Fruit fly (Drosophila melanogaster) whole organism, embryonic: ENCODE results near the gene alpha-Man-IIb.

Experiments used
- Adf1 ChIP-seq: fragments of 200-800 bp; sonication (Bioruptor generic); IDR thresholded peaks from 2 replicates; pipeline ENCODE4 v1.3.6; 2022; ENCODE audit warnings: missing biosample characterization, missing genetic modification characterization
- Atf6 ChIP-seq: fragments of 200-800 bp; sonication (Bioruptor generic); IDR thresholded peaks from 2 replicates; pipeline ENCODE4 v1.3.6; 2022; ENCODE audit warnings: missing biosample characterization, missing genetic modification characterization
- Awh ChIP-seq: fragments of 200-800 bp; sonication (Bioruptor generic); IDR thresholded peaks from 2 replicates; pipeline ENCODE4, ENCODE4 v1.3.6; 2022; ENCODE audit warnings: missing biosample characterization, missing genetic modification characterization
- CG10431 ChIP-seq: fragments of 200-800 bp; sonication (Bioruptor generic); optimal IDR thresholded peaks from 3 replicates; lab custom pipeline; 2018; ENCODE audit warnings: missing biosample characterization, mild to moderate bottlenecking, missing genetic modification characterization
- CG10959 ChIP-seq: fragments of 200-800 bp; sonication (Bioruptor generic); IDR thresholded peaks from 2 replicates; pipeline ENCODE4 v1.3.6; 2022; ENCODE audit warnings: missing biosample characterization, missing genetic modification characterization
- CG11456 ChIP-seq: fragments of 200-800 bp; sonication (Bioruptor generic); IDR thresholded peaks from 3 replicates; pipeline ENCODE4 v1.3.6; 2022; ENCODE audit warnings: missing biosample characterization, missing genetic modification characterization
- CG12659 ChIP-seq: fragments of 200-800 bp; sonication (Bioruptor generic); optimal IDR thresholded peaks from 3 replicates; lab custom pipeline; 2017; ENCODE audit warnings: mild to moderate bottlenecking, missing biosample characterization, missing genetic modification reagents, missing genetic modification characterization
- CG12942 ChIP-seq: fragments of 200-800 bp; sonication (Bioruptor generic); optimal IDR thresholded peaks from 3 replicates; lab custom pipeline; 2016; ENCODE audit warnings: missing biosample characterization, missing genetic modification characterization
- CG14710 ChIP-seq: fragments of 200-800 bp; sonication (Bioruptor generic); optimal IDR thresholded peaks from 3 replicates; lab custom pipeline; 2019; ENCODE audit warnings: missing biosample characterization, mild to moderate bottlenecking, missing genetic modification characterization, moderate library complexity
- CG1603 ChIP-seq: fragments of 200-800 bp; sonication (Bioruptor generic); optimal IDR thresholded peaks from 2 replicates; lab custom pipeline; 2019; ENCODE audit warnings: missing biosample characterization, mild to moderate bottlenecking, missing genetic modification characterization, moderate library complexity
- CG16815 ChIP-seq: fragments of 200-800 bp; sonication (Bioruptor generic); optimal IDR thresholded peaks from 3 replicates; lab custom pipeline; 2017; ENCODE audit warnings: missing biosample characterization, mild to moderate bottlenecking, missing genetic modification characterization
- CG17328 ChIP-seq: fragments of 200-800 bp; sonication (Bioruptor generic); IDR thresholded peaks from 2 replicates; pipeline ENCODE4 v1.3.6; 2022; ENCODE audit warnings: missing biosample characterization, missing genetic modification characterization
- CG18599 ChIP-seq: fragments of 200-800 bp; sonication (Bioruptor generic); optimal IDR thresholded peaks from 3 replicates; lab custom pipeline; 2017; ENCODE audit warnings: missing biosample characterization, missing genetic modification characterization, mild to moderate bottlenecking, moderate library complexity, missing genetic modification reagents
- CG31224 ChIP-seq: fragments of 200-800 bp; sonication (Bioruptor generic); IDR thresholded peaks from 2 replicates; pipeline ENCODE4 v1.3.6; 2022; ENCODE audit warnings: missing biosample characterization, missing genetic modification characterization
- CG3407 ChIP-seq: fragments of 200-800 bp; sonication (Bioruptor generic); optimal IDR thresholded peaks from 2 replicates; lab custom pipeline; 2018; ENCODE audit warnings: missing biosample characterization, mild to moderate bottlenecking, missing genetic modification characterization
- CG3838 ChIP-seq: fragments of 200-800 bp; sonication (Bioruptor generic); optimal IDR thresholded peaks from 3 replicates; lab custom pipeline; 2016; ENCODE audit warnings: missing biosample characterization, missing genetic modification characterization
- D19A ChIP-seq: fragments of 200-800 bp; optimal IDR thresholded peaks from 3 replicates; lab custom pipeline; 2019; ENCODE audit warnings: missing biosample characterization, mild to moderate bottlenecking, missing genetic modification characterization, moderate library complexity
- Doc2 ChIP-seq: fragments of 200-800 bp; sonication (Bioruptor generic); IDR thresholded peaks from 2 replicates; pipeline ENCODE4 v1.3.6; 2022; ENCODE audit warnings: missing biosample characterization, missing genetic modification characterization
- Gsc ChIP-seq: fragments of 200-800 bp; sonication (Bioruptor generic); IDR thresholded peaks from 2 replicates; pipeline ENCODE4 v1.3.6; 2022; ENCODE audit warnings: missing biosample characterization, missing genetic modification characterization
- HLHmδ ChIP-seq: fragments of 200-800 bp; sonication (Bioruptor generic); optimal IDR thresholded peaks from 2 replicates; lab custom pipeline; 2018; ENCODE audit warnings: missing biosample characterization, mild to moderate bottlenecking, missing genetic modification characterization, moderate library complexity
- Hand ChIP-seq: fragments of 200-800 bp; sonication (Bioruptor generic); optimal IDR thresholded peaks from 2 replicates; lab custom pipeline; 2017; ENCODE audit warnings: mild to moderate bottlenecking, missing biosample characterization, missing genetic modification reagents, missing genetic modification characterization
- Hmr ChIP-seq: fragments of 200-800 bp; sonication (Bioruptor generic); optimal IDR thresholded peaks from 3 replicates; lab custom pipeline; 2017; ENCODE audit warnings: mild to moderate bottlenecking, missing biosample characterization, missing genetic modification reagents, missing genetic modification characterization
- Hr51 ChIP-seq, 2 experiments: fragments of 200-800 bp; sonication (Bioruptor generic); optimal IDR thresholded peaks; 2 replicates in 1 of 2; 3 replicates in 1 of 2; lab custom pipeline; 2016 to 2018; ENCODE audit warnings: missing biosample characterization in 2 of 2, missing genetic modification characterization in 2 of 2, mild to moderate bottlenecking in 1 of 2, moderate library complexity in 1 of 2
- Hr78 ChIP-seq, 2 experiments: fragments of 200-800 bp in 1 of 2; fragments of >200 bp in 1 of 2; sonication (Bioruptor generic) in 1 of 2; optimal IDR thresholded peaks; 2 replicates each; lab custom pipeline; 2017 to 2019; ENCODE audit warnings: missing biosample characterization in 2 of 2, missing genetic modification characterization in 2 of 2, mild to moderate bottlenecking in 1 of 2, moderate library complexity in 1 of 2
- Kr ChIP-seq: fragments of 200-800 bp; sonication (Bioruptor generic); optimal IDR thresholded peaks from 2 replicates; lab custom pipeline; 2017; ENCODE audit warnings: missing biosample characterization, mild to moderate bottlenecking, missing genetic modification characterization
- Med ChIP-seq: fragments of 200-800 bp; sonication (Bioruptor generic); peaks from one replicate; lab custom pipeline; 2016; ENCODE audit warnings: missing biosample characterization, missing genetic modification characterization, mild to moderate bottlenecking, inconsistent platforms, moderate library complexity
- Optix ChIP-seq: fragments of 200-800 bp; sonication (Bioruptor generic); IDR thresholded peaks from 3 replicates; pipeline ENCODE4 v1.3.6; 2022; ENCODE audit warnings: missing biosample characterization, missing genetic modification characterization
- YL-1 ChIP-seq: fragments of 200-800 bp; sonication (Bioruptor generic); optimal IDR thresholded peaks from 3 replicates; lab custom pipeline; 2017; ENCODE audit warnings: missing biosample characterization, mild to moderate bottlenecking, missing genetic modification characterization
- ac ChIP-seq: fragments of 200-800 bp; sonication (Bioruptor generic); optimal IDR thresholded peaks from 3 replicates; lab custom pipeline; 2017; ENCODE audit warnings: missing biosample characterization, mild to moderate bottlenecking, missing genetic modification characterization
- amos ChIP-seq: fragments of 200-800 bp; sonication (Bioruptor generic); IDR thresholded peaks from 2 replicates; pipeline ENCODE4 v1.3.6; 2022; ENCODE audit warnings: missing biosample characterization, missing genetic modification characterization; ENCODE audit not compliant: partially characterized antibody
- cad ChIP-seq: fragments of >200 bp; optimal IDR thresholded peaks from 2 replicates; lab custom pipeline; 2017; ENCODE audit warnings: missing biosample characterization, missing genetic modification characterization
- cas ChIP-seq: fragments of 200-800 bp; sonication (Bioruptor generic); IDR thresholded peaks from 2 replicates; pipeline ENCODE4 v1.3.6; 2022; ENCODE audit warnings: missing biosample characterization, missing genetic modification characterization
- croc ChIP-seq: fragments of 200-800 bp; sonication (Bioruptor generic); conservative IDR thresholded peaks from 3 replicates; pipeline ENCODE4 v1.3.6; 2022; ENCODE audit warnings: missing biosample characterization, missing genetic modification characterization
- crp ChIP-seq, 2 experiments: fragments of 200-800 bp; sonication (Bioruptor generic); optimal IDR thresholded peaks; 2 replicates in 1 of 2; 3 replicates in 1 of 2; lab custom pipeline; 2017; ENCODE audit warnings: missing biosample characterization in 2 of 2, missing genetic modification characterization in 2 of 2, mild to moderate bottlenecking in 1 of 2, moderate library complexity in 1 of 2
- ewg ChIP-seq: fragments of 200-800 bp; sonication (Bioruptor generic); optimal IDR thresholded peaks from 3 replicates; lab custom pipeline; 2017; ENCODE audit warnings: mild to moderate bottlenecking, missing biosample characterization, missing genetic modification reagents, missing genetic modification characterization
- fd3F ChIP-seq: fragments of 200-800 bp; sonication (Bioruptor generic); optimal IDR thresholded peaks from 2 replicates; lab custom pipeline; 2018; ENCODE audit warnings: missing biosample characterization, mild to moderate bottlenecking, missing genetic modification characterization, moderate library complexity
- ind ChIP-seq: fragments of 200-800 bp; sonication (Bioruptor generic); optimal IDR thresholded peaks from 3 replicates; lab custom pipeline; 2016; ENCODE audit warnings: missing biosample characterization, missing genetic modification characterization
- jigr1 ChIP-seq: fragments of 200-800 bp; sonication (Bioruptor generic); IDR thresholded peaks from 3 replicates; pipeline ENCODE4 v1.3.6; 2022; ENCODE audit warnings: missing biosample characterization, missing genetic modification characterization
- jing ChIP-seq: fragments of 200-800 bp; sonication (Bioruptor generic); optimal IDR thresholded peaks from 2 replicates; lab custom pipeline; 2018; ENCODE audit warnings: missing biosample characterization, mild to moderate bottlenecking, missing genetic modification characterization
- ken ChIP-seq: fragments of 200-800 bp; sonication (Bioruptor generic); IDR thresholded peaks from 3 replicates; pipeline ENCODE4 v1.3.6; 2022; ENCODE audit warnings: missing biosample characterization, missing genetic modification characterization
- lbe ChIP-seq: fragments of 200-800 bp; sonication (Bioruptor generic); optimal IDR thresholded peaks from 2 replicates; lab custom pipeline; 2016; ENCODE audit warnings: missing biosample characterization, mild to moderate bottlenecking, missing genetic modification characterization
- lmd ChIP-seq: fragments of 200-800 bp; sonication (Bioruptor generic); IDR thresholded peaks from 2 replicates; pipeline ENCODE4 v1.3.6; 2022; ENCODE audit warnings: missing biosample characterization, missing genetic modification characterization
- lola ChIP-seq, 3 experiments: fragments of >200 bp in 2 of 3; fragments of 200-800 bp in 1 of 3; sonication (Bioruptor generic) in 1 of 3; optimal IDR thresholded peaks; 2 replicates each; lab custom pipeline; 2017 to 2019; ENCODE audit warnings: missing biosample characterization in 3 of 3, missing genetic modification characterization in 3 of 3, mild to moderate bottlenecking in 1 of 3, moderate library complexity in 1 of 3
- p53 ChIP-seq: fragments of 200-800 bp; sonication (Bioruptor generic); optimal IDR thresholded peaks from 2 replicates; lab custom pipeline; 2016; ENCODE audit warnings: missing biosample characterization, missing genetic modification characterization
- phol ChIP-seq: fragments of 200-800 bp; sonication (Bioruptor generic); optimal IDR thresholded peaks from 3 replicates; lab custom pipeline; 2018; ENCODE audit warnings: missing biosample characterization, mild to moderate bottlenecking, missing genetic modification characterization, moderate library complexity
- pita ChIP-seq: fragments of 200-800 bp; sonication (Bioruptor generic); optimal IDR thresholded peaks from 2 replicates; lab custom pipeline; 2017; ENCODE audit warnings: missing biosample characterization, mild to moderate bottlenecking, missing genetic modification characterization
- prd ChIP-seq, 3 experiments: fragments of >200 bp in 2 of 3; fragments of 200-800 bp in 1 of 3; sonication (Bioruptor generic) in 1 of 3; optimal IDR thresholded peaks in 2 of 3; IDR thresholded peaks in 1 of 3; 2 replicates in 2 of 3; 3 replicates in 1 of 3; pipeline versions ENCODE4 v1.3.6 to Lab custom; 2017 to 2022; ENCODE audit warnings: missing biosample characterization in 1 of 3, missing genetic modification characterization in 1 of 3
- pros ChIP-seq: fragments of 200-800 bp; sonication (Bioruptor generic); optimal IDR thresholded peaks from 3 replicates; lab custom pipeline; 2019; ENCODE audit warnings: missing biosample characterization, mild to moderate bottlenecking, missing genetic modification characterization, moderate library complexity
- sug ChIP-seq: fragments of 200-800 bp; optimal IDR thresholded peaks from 2 replicates; lab custom pipeline; 2019; ENCODE audit warnings: missing biosample characterization, mild to moderate bottlenecking, missing genetic modification characterization, moderate library complexity
- tx ChIP-seq: fragments of 200-800 bp; sonication (Bioruptor generic); optimal IDR thresholded peaks from 2 replicates; lab custom pipeline; 2016; ENCODE audit warnings: missing biosample characterization, missing genetic modification characterization

alpha-Man-IIb gene

dm6 chr3R:15827559-15827958 is 23.5 kb downstream of the alpha-Man-IIb start:
- TF ChIP-seq Hand (GFP tag; lab: Kevin White, UChicago) (no peak), lola (GFP tag; optimal IDR thresholded peaks at IDR 0.05; lab: Kevin White, UChicago) (no peak), ewg (GFP tag; lab: Kevin White, UChicago) (no peak), CG3407 (no peak), Optix (GFP tag; lab: Robert Waterston, UW) (no peak), phol (tag; lab: Kevin White, UChicago) (peak; percentile 27), crp (GFP tag; optimal IDR thresholded peaks at IDR 0.05; lab: Kevin White, UChicago) (no peak), fd3F (no peak), croc (no peak), Med (GFP tag; lab: Kevin White, UChicago) (no peak), p53 (GFP tag; lab: Kevin White, UChicago) (no peak), YL-1 (no peak), Doc2 (GFP tag; lab: Robert Waterston, UW) (no peak), CG14710 (tag; lab: Kevin White, UChicago) (no peak), CG17328 (GFP tag; lab: Robert Waterston, UW) (no peak), cad (GFP tag; lab: Kevin White, UChicago) (no peak), jing (no peak), lmd (GFP tag; lab: Robert Waterston, UW) (peak; percentile 30), CG31224 (no peak), Adf1 (GFP tag; lab: Robert Waterston, UW) (no peak), cas (no peak), CG3838 (GFP tag; lab: Kevin White, UChicago) (no peak), Hmr (GFP tag; lab: Kevin White, UChicago) (no peak), CG11456 (GFP tag; lab: Robert Waterston, UW) (no peak), tx (no peak), pita (GFP tag; lab: Kevin White, UChicago) (no peak), Kr (no peak), ind (no peak), Atf6 (GFP tag; lab: Robert Waterston, UW) (no peak; the same call in 1 of the 2 replicates), CG1603 (tag; lab: Kevin White, UChicago) (no peak), Awh (GFP tag; lab: Robert Waterston, UW) (no peak), lbe (GFP tag; lab: Kevin White, UChicago) (peak; percentile 31), ac (GFP tag; lab: Kevin White, UChicago) (no peak), Hr78 (GFP tag; optimal IDR thresholded peaks at IDR 0.05; lab: Kevin White, UChicago) (peak in 1 of 2 experiments; percentile 22), prd (optimal IDR thresholded peaks at IDR 0.05; lab: Kevin White, UChicago) (no peak), prd (GFP tag; IDR thresholded peaks at IDR 0.05; lab: Robert Waterston, UW) (peak; percentile 30; the same call in 1 of the 3 replicates), ken (GFP tag; lab: Robert Waterston, UW) (no peak), pros (GFP tag; lab: Kevin White, UChicago) (no peak), CG12659 (no peak), CG16815 (no peak), jigr1 (GFP tag; lab: Robert Waterston, UW) (no peak), HLHmδ (no peak), D19A (tag; lab: Kevin White, UChicago) (no peak), amos (GFP tag; lab: Robert Waterston, UW) (no peak), CG18599 (GFP tag; lab: Kevin White, UChicago) (no peak), Hr51 (GFP tag; optimal IDR thresholded peaks at IDR 0.05; lab: Kevin White, UChicago) (no peak), Gsc (GFP tag; lab: Robert Waterston, UW) (no peak), sug (tag; lab: Kevin White, UChicago) (no peak), CG12942 (GFP tag; lab: Kevin White, UChicago) (no peak), CG10959 (GFP tag; lab: Robert Waterston, UW) (no peak), CG10431 (no peak)
